Worm (Caenorhabditis elegans): Measurements from ENCODE around the gene ZK632.2.

Gene ZK632.2

DNA sequence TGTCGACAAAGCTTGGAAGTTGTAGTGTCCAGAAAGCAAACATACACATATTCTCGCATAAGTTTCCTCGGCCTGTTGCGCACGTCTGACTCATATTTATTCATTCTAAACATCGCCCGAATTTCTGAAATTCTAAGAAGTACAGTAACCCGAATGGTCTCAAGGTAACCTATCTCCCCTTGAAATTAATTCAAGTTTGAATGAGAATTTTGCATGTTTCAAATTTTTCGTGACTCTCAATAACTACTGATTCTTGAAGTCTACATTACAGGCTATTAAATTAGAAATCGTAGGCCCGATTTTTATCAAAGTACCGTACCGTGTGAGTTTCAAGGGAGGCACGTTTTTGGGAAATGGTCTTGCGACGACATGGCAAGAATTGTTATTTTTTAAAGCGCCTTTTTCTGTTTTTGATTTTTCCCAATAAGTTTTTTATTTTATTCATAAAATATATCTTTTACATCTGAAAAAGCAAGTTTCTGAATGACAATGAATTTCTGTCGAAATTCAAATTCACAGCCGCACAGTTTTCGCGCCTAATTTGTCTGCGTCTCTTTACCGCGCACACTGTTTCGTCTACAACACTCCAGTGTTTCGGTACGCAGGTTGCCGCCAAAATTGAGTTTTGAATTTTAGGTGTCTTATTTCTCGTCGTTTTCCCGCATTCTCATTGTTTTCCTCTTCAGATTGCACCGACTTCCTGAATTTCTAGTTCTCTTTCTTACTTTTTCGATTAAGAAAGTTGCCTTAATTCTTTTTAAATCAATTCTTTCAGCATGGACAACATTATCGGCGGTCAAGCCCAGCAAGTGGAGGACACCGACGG lies 5.1 kb upstream of the ZK632.2 start, which contains the start of the genes R10E11.9 and mcm-6 (continued):
- TF ChIP-seq nhr-25 (tag; optimal IDR thresholded peaks at IDR 0.05; ENCODE audit: borderline replicate concordance, insufficient read depth): no peak
- no peak for TF ChIP-seq lin-39 (tag; optimal IDR thresholded peaks at IDR 0.05)
- TF ChIP-seq F37D6.2 (tag; optimal IDR thresholded peaks at IDR 0.05): no peak
- no peak for TF ChIP-seq T26A8.4 (GFP tag; IDR thresholded peaks at IDR 0.05)
- no peak for TF ChIP-seq hmg-1.1 (GFP tag; IDR thresholded peaks at IDR 0.05)
- TF ChIP-seq F44E2.7 (GFP tag; IDR thresholded peaks at IDR 0.05): no peak
- TF ChIP-seq nhr-111 (GFP tag; optimal IDR thresholded peaks at IDR 0.05): no peak
- TF ChIP-seq snpc-4 (tag; optimal IDR thresholded peaks at IDR 0.05): no peak
- no peak for TF ChIP-seq ceh-44 (GFP tag; IDR thresholded peaks at IDR 0.05)
- no peak for TF ChIP-seq fkh-10 (GFP tag; optimal IDR thresholded peaks at IDR 0.05)
- no peak for TF ChIP-seq nhr-102 (tag; optimal IDR thresholded peaks at IDR 0.05)
- TF ChIP-seq hlh-11 (tag; optimal IDR thresholded peaks at IDR 0.05): no peak
- no peak for TF ChIP-seq egl-43 (GFP tag; IDR thresholded peaks at IDR 0.05)
- TF ChIP-seq Y5F2A.4 (GFP tag; optimal IDR thresholded peaks at IDR 0.05): no peak
- no peak for TF ChIP-seq nhr-42 (GFP tag; IDR thresholded peaks at IDR 0.05)
- TF ChIP-seq zfp-3 (GFP tag; conservative IDR thresholded peaks at IDR 0.05): no peak
- no peak for TF ChIP-seq F26F4.8 (GFP tag; conservative IDR thresholded peaks at IDR 0.05)
- TF ChIP-seq nhr-28 (tag; optimal IDR thresholded peaks at IDR 0.05): peak; percentile 70
- TF ChIP-seq zag-1 (tag; optimal IDR thresholded peaks at IDR 0.05): no peak
- TF ChIP-seq ceh-32 (tag; optimal IDR thresholded peaks at IDR 0.05; ENCODE audit: poor library complexity): no peak
- no peak for TF ChIP-seq zip-11 (GFP tag; IDR thresholded peaks at IDR 0.05)
- no peak for TF ChIP-seq egl-27 (tag; optimal IDR thresholded peaks at IDR 0.05)
- TF ChIP-seq nhr-76 (tag; optimal IDR thresholded peaks at IDR 0.05): no peak
- no peak for TF ChIP-seq set-16 (GFP tag; IDR thresholded peaks at IDR 0.05)
- TF ChIP-seq unc-62 (GFP tag; optimal IDR thresholded peaks at IDR 0.05 in 1 of 2): peak in 1 of 2 experiments; percentile 11
- no peak for TF ChIP-seq unc-62 (tag; optimal IDR thresholded peaks at IDR 0.05)

- no peak for TF ChIP-seq nhr-48 (tag; optimal IDR thresholded peaks at IDR 0.05)
- TF ChIP-seq php-3 (GFP tag; IDR thresholded peaks at IDR 0.05): no peak
- no peak for TF ChIP-seq rbr-2 (tag; optimal IDR thresholded peaks at IDR 0.05)
- no peak for TF ChIP-seq spr-1 (tag; optimal IDR thresholded peaks at IDR 0.05)
- no peak for TF ChIP-seq dmd-9 (GFP tag; IDR thresholded peaks at IDR 0.05)
- no peak for TF ChIP-seq D1046.2 (GFP tag; IDR thresholded peaks at IDR 0.05)
Measured at ce11 chrIII:9796448-9796847, 2.5 kb upstream of the ZK632.2 start, which contains the start of gene srxa-10. Gene srxa-10 (minus strand): TSS chrIII:9796548.

- no peak for TF ChIP-seq ceh-62 (tag; optimal IDR thresholded peaks at IDR 0.05)
- no peak for TF ChIP-seq ama-1 (optimal IDR thresholded peaks at IDR 0.05)
- TF ChIP-seq skn-1 (tag; optimal IDR thresholded peaks at IDR 0.05): no peak
- no peak for TF ChIP-seq T20F7.1 (GFP tag; optimal IDR thresholded peaks at IDR 0.05)
- TF ChIP-seq snpc-1.2 (GFP tag; IDR thresholded peaks at IDR 0.05): no peak
- TF ChIP-seq spr-3 (GFP tag; optimal IDR thresholded peaks at IDR 0.05): no peak
Measured at ce11 chrIII:9802045-9802444, 3.1 kb downstream of the ZK632.2 start.

All from whole organism, L4 larva.